Worm (Caenorhabditis elegans): ENCODE measurements around the gene sru-4.

The sru-4 gene

ce11 chrIV:9513360-9513777 lies 15.2 kb downstream of the sru-4 start (continued):
- TF ChIP-seq nhr-11 (tag; optimal IDR thresholded peaks at IDR 0.05) (no peak), nhr-237 (tag; optimal IDR thresholded peaks at IDR 0.05) (no peak), nhr-10 (tag; optimal IDR thresholded peaks at IDR 0.05) (no peak), lin-39 (tag; optimal IDR thresholded peaks at IDR 0.05) (no peak), ztf-1 (GFP tag; conservative IDR thresholded peaks at IDR 0.05) (no peak), mab-5 (tag; optimal IDR thresholded peaks at IDR 0.05) (no peak), crh-2 (tag; optimal IDR thresholded peaks at IDR 0.05) (peak; percentile 57)

- TF ChIP-seq nhr-25 (tag; optimal IDR thresholded peaks at IDR 0.05) (peak; percentile 0), ZK546.5 (tag; optimal IDR thresholded peaks at IDR 0.05) (no peak), nhr-129 (tag; optimal IDR thresholded peaks at IDR 0.05) (peak; percentile 91)
These were observed 15.9 kb downstream of the sru-4 start for ce11 chrIV:9514132-9514531.

ce11 chrIV:9516831-9517230 lies 18.6 kb downstream of the sru-4 start, which contains the start of gene C33A12.19:
TSS of gene C33A12.19 (plus strand) at chrIV:9516999.
- TF ChIP-seq blmp-1 (tag; optimal IDR thresholded peaks at IDR 0.05; ENCODE audit: insufficient read depth) (peak; percentile 59), gmeb-1 (tag; optimal IDR thresholded peaks at IDR 0.05) (peak; percentile 44), unc-39 (tag; optimal IDR thresholded peaks at IDR 0.05) (no peak), nhr-25 (tag; optimal IDR thresholded peaks at IDR 0.05) (peak; percentile 28), sma-9 (GFP tag; optimal IDR thresholded peaks at IDR 0.05) (peak; percentile 66), sma-9 (tag; optimal IDR thresholded peaks at IDR 0.05) (no peak), zag-1 (tag; optimal IDR thresholded peaks at IDR 0.05) (no peak), nhr-10 (tag; optimal IDR thresholded peaks at IDR 0.05) (no peak), fos-1 (tag; optimal IDR thresholded peaks at IDR 0.05) (peak; percentile 30), sma-3 (GFP tag; optimal IDR thresholded peaks at IDR 0.05) (peak; percentile 53), ztf-1 (GFP tag; conservative IDR thresholded peaks at IDR 0.05) (no peak), egl-27 (tag; optimal IDR thresholded peaks at IDR 0.05) (no peak), ceh-16 (tag; optimal IDR thresholded peaks at IDR 0.05) (no peak), C34F6.9 (tag; optimal IDR thresholded peaks at IDR 0.05) (no peak), ceh-82 (tag; optimal IDR thresholded peaks at IDR 0.05) (no peak), lin-11 (tag; optimal IDR thresholded peaks at IDR 0.05) (no peak), peb-1 (tag; optimal IDR thresholded peaks at IDR 0.05) (no peak), skn-1 (tag; optimal IDR thresholded peaks at IDR 0.05) (no peak), elt-1 (tag; optimal IDR thresholded peaks at IDR 0.05) (no peak), ztf-11 (tag; optimal IDR thresholded peaks at IDR 0.05) (no peak), nhr-129 (tag; optimal IDR thresholded peaks at IDR 0.05) (peak; percentile 19), lsy-2 (tag; optimal IDR thresholded peaks at IDR 0.05) (peak in 1 of 2 experiments; percentile 32), ztf-4 (tag; optimal IDR thresholded peaks at IDR 0.05) (no peak), nhr-21 (tag; optimal IDR thresholded peaks at IDR 0.05) (peak; percentile 40)

- TF ChIP-seq ztf-11 (tag; optimal IDR thresholded peaks at IDR 0.05) (no peak), mbf-1 (tag; optimal IDR thresholded peaks at IDR 0.05) (no peak), nhr-21 (tag; optimal IDR thresholded peaks at IDR 0.05) (peak; percentile 25), mdl-1 (tag; optimal IDR thresholded peaks at IDR 0.05) (no peak), lin-39 (tag; optimal IDR thresholded peaks at IDR 0.05) (no peak)
These were observed 20.4 kb downstream of the sru-4 start, which contains the start of gene nlp-35 for ce11 chrIV:9518608-9519007. TSS of gene nlp-35 (minus strand) at chrIV:9518926.

ce11 chrIV:9520629-9521028 lies 22.4 kb downstream of the sru-4 start:
- TF ChIP-seq crh-2 (tag; optimal IDR thresholded peaks at IDR 0.05) (no peak), sma-3 (GFP tag; optimal IDR thresholded peaks at IDR 0.05) (no peak), unc-62 (GFP tag; optimal IDR thresholded peaks at IDR 0.05) (no peak), R02D3.7 (tag; optimal IDR thresholded peaks at IDR 0.05) (no peak), nhr-77 (tag; optimal IDR thresholded peaks at IDR 0.05) (no peak), ZK546.5 (tag; optimal IDR thresholded peaks at IDR 0.05) (no peak), Y55F3AM.14 (GFP tag; optimal IDR thresholded peaks at IDR 0.05) (no peak), C34F6.9 (tag; optimal IDR thresholded peaks at IDR 0.05) (no peak), ztf-11 (tag; optimal IDR thresholded peaks at IDR 0.05) (no peak), mdl-1 (tag; optimal IDR thresholded peaks at IDR 0.05) (no peak), nhr-25 (tag; optimal IDR thresholded peaks at IDR 0.05) (no peak), zag-1 (tag; optimal IDR thresholded peaks at IDR 0.05) (no peak), nhr-129 (tag; optimal IDR thresholded peaks at IDR 0.05) (no peak), ztf-1 (GFP tag; conservative IDR thresholded peaks at IDR 0.05) (no peak), dmd-4 (tag; optimal IDR thresholded peaks at IDR 0.05) (no peak), nhr-23 (tag; optimal IDR thresholded peaks at IDR 0.05) (no peak), ceh-16 (tag; optimal IDR thresholded peaks at IDR 0.05) (no peak)

Data from whole organism, L2 larva.